Worm (Caenorhabditis elegans) whole organism, early embryonic: ENCODE data around the gene srv-4.

Source experiments
- B0310.2 ChIP-seq: sonication (generic microtip); optimal IDR thresholded peaks from 2 replicates; lab custom pipeline; 2016; ENCODE audit warnings: mild to moderate bottlenecking, missing genetic modification characterization, missing compliant biosample characterization
- F13C5.2 ChIP-seq: sonication (generic microtip); optimal IDR thresholded peaks from 2 replicates; lab custom pipeline; 2017; ENCODE audit warnings: mild to moderate bottlenecking, missing genetic modification characterization, inconsistent platforms, missing compliant biosample characterization
- aly-1 ChIP-seq: sonication (generic microtip); optimal IDR thresholded peaks from 2 replicates; lab custom pipeline; 2016; ENCODE audit warnings: missing genetic modification characterization, missing compliant biosample characterization
- ama-1 ChIP-seq: fragments of 150-350 bp; optimal IDR thresholded peaks from 2 replicates; lab custom pipeline; 2014
- ceh-13 ChIP-seq: fragments of 200-800 bp; sonication (Bioruptor generic); optimal IDR thresholded peaks from 2 replicates; lab custom pipeline; 2018; ENCODE audit warnings: mild to moderate bottlenecking, missing genetic modification characterization, missing compliant biosample characterization
- ets-7 ChIP-seq: sonication (generic microtip); optimal IDR thresholded peaks from 2 replicates; lab custom pipeline; 2016; ENCODE audit warnings: missing genotype, missing genetic modification characterization, missing compliant biosample characterization
- flt-1 ChIP-seq: fragments of 200-800 bp; sonication (Bioruptor generic); IDR thresholded peaks from 2 replicates; pipeline ENCODE4 v1.3.6; 2022; ENCODE audit warnings: missing genetic modification characterization, missing compliant biosample characterization
- pes-1 ChIP-seq: fragments of 200-800 bp; sonication (Bioruptor generic); IDR thresholded peaks from 2 replicates; pipeline ENCODE4 v1.3.6; 2022; ENCODE audit warnings: missing genetic modification reagents, missing genetic modification characterization, missing compliant biosample characterization
- sea-1 ChIP-seq: fragments of 200-800 bp; sonication (Bioruptor generic); conservative IDR thresholded peaks from 2 replicates; pipeline ENCODE4 v1.3.6; 2022; ENCODE audit warnings: missing genetic modification characterization, missing compliant biosample characterization
- tbx-37 ChIP-seq: fragments of 200-800 bp; sonication (Bioruptor generic); conservative IDR thresholded peaks from 2 replicates; pipeline ENCODE4 v1.3.6; 2022; ENCODE audit warnings: missing genetic modification reagents, missing genetic modification characterization, missing compliant biosample characterization

ce11 chrIV:4298983-4299382 is 10.8 kb upstream of the srv-4 start, which contains the start of gene F15E6.9:
- TF ChIP-seq flt-1 (no peak), pes-1 (no peak), ama-1 (lab: Kevin White, UChicago) (no peak), tbx-37 (GFP tag; lab: Robert Waterston, UW) (no peak), B0310.2 (tag; lab: Kevin White, UChicago) (no peak), ets-7 (no peak), ceh-13 (GFP tag; lab: Kevin White, UChicago) (no peak), sea-1 (GFP tag; lab: Robert Waterston, UW) (no peak), aly-1 (tag; lab: Kevin White, UChicago) (no peak), F13C5.2 (tag; lab: Kevin White, UChicago) (no peak)
